Fruit fly (Drosophila melanogaster): ENCODE measurements around the gene CG32846.

CG32846 gene

DNA sequence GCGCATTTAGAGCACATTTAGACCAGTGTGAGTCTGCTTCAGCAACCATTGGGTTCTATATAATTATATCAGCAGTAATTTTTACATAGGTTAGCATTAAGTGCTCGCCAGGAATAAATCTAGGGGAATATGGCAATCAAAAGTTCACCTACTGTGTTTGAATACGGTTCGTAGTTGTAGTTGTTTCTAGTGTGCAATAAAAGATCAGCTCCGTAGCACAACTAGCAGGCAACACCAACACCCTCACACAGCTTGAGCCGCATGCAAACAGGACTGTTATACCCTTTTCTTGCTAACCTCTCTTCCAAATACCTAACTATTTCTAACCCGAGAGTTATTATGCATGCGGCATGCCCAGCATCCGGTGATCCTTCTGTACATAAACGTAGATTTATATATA is at the start of gene CG32846:
Gene CG32846, minus strand, starts transcription at position 101 of the 400 bp plus-strand sequence.
- TF ChIP-seq CG11617 (GFP tag; optimal IDR thresholded peaks at IDR 0.05) (no peak), bab1 (GFP tag; optimal IDR thresholded peaks at IDR 0.05) (no peak), CG7045 (GFP tag; optimal IDR thresholded peaks at IDR 0.05) (no peak), Clk (GFP tag; optimal IDR thresholded peaks at IDR 0.05) (no peak), tj (GFP tag; optimal IDR thresholded peaks at IDR 0.05) (no peak), CG12768 (GFP tag; optimal IDR thresholded peaks at IDR 0.05) (no peak), Hr96 (GFP tag; optimal IDR thresholded peaks at IDR 0.05) (no peak), kay (GFP tag; ENCODE audit: borderline replicate concordance) (no peak), ovo (GFP tag; optimal IDR thresholded peaks at IDR 0.05) (no peak)

DNA sequence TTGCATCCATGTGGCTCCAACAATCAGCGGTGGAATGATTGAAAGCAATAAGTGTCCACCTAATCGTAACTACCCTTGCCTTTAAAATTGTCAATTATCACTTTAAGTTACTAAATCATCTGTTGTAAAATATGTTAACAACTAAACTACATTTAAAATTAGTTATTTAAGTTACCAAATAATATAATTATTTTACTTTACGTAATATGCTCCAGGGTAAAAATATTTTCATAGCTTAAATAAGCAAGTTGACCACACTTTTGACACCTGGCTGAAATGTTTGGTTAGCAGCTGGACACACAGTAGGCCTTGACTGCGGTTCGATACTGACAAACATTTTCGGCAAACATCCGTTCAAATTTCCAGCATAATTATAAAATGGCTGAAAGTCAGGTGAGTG is 43.5 kb upstream of the CG32846 start, which contains the start of gene CG2113:
Gene CG2113, plus strand, starts transcription at position 301 of the 400 bp plus-strand sequence.
- no peak for TF ChIP-seq CG1620 (GFP tag; optimal IDR thresholded peaks at IDR 0.05)
- TF ChIP-seq CG14711 (tag; optimal IDR thresholded peaks at IDR 0.05), result no peak

DNA sequence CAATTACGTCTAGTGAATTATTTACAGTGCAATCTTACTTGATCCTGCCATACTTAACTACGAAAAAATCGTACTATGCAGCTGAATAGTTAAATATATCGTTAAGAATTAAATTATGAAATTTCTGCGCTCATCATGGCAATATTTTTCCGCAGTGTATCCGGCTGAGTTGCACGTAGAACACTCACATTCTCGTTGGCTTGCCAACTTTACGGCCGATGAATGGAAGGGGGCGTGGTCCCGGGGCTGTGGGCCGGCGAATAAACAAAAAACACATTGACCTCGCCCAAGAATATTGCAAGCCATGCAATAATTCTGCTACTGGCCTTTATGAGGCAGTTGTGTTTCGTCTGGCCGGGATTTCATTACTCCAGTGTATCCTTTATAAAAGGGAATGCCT is 36.3 kb upstream of the CG32846 start:
- TF ChIP-seq CG1620 (GFP tag; optimal IDR thresholded peaks at IDR 0.05) (no peak), CG14711 (tag; optimal IDR thresholded peaks at IDR 0.05) (no peak), CG33017 (tag; optimal IDR thresholded peaks at IDR 0.05) (no peak), bab1 (GFP tag; optimal IDR thresholded peaks at IDR 0.05) (no peak), cnc (optimal IDR thresholded peaks at IDR 0.05) (no peak), toe (GFP tag; optimal IDR thresholded peaks at IDR 0.05) (no peak), Clk (GFP tag; optimal IDR thresholded peaks at IDR 0.05) (no peak), tj (GFP tag; optimal IDR thresholded peaks at IDR 0.05) (no peak), ovo (GFP tag; optimal IDR thresholded peaks at IDR 0.05) (no peak), pad (GFP tag; optimal IDR thresholded peaks at IDR 0.05) (no peak), Mnt (GFP tag; optimal IDR thresholded peaks at IDR 0.05) (no peak), cic (GFP tag; optimal IDR thresholded peaks at IDR 0.05) (no peak), Hr96 (GFP tag; optimal IDR thresholded peaks at IDR 0.05) (no peak), CG11617 (GFP tag; optimal IDR thresholded peaks at IDR 0.05) (no peak), CG7045 (GFP tag; optimal IDR thresholded peaks at IDR 0.05) (no peak)

DNA sequence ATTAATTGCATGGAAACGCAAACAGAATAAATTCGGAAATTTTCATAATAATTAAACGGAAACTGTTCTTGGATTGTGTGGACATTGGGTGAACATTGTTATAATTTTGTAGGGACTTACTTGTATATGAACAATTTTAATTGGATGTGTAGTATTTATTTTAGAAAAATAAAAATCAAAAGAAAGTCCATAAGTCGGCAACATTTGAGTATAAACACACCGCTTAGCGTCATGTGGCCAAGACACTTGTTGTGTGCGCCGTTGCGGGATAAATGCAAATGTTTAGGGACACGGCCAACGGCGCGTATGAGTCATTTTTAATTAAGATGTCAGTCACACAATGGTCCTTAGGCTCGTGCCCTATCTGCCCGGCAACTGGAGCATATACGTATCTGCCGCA is 34.9 kb upstream of the CG32846 start:
- TF ChIP-seq ovo (GFP tag; optimal IDR thresholded peaks at IDR 0.05) (no peak), Crg-1 (GFP tag; optimal IDR thresholded peaks at IDR 0.05) (no peak), kay (GFP tag; ENCODE audit: borderline replicate concordance) (no peak), tj (GFP tag; optimal IDR thresholded peaks at IDR 0.05) (no peak), CG14711 (tag; optimal IDR thresholded peaks at IDR 0.05) (no peak), cic (GFP tag; optimal IDR thresholded peaks at IDR 0.05) (no peak), CG7101 (tag; optimal IDR thresholded peaks at IDR 0.05) (no peak), pad (GFP tag; optimal IDR thresholded peaks at IDR 0.05) (no peak), Clk (GFP tag; optimal IDR thresholded peaks at IDR 0.05) (no peak), CG1620 (GFP tag; optimal IDR thresholded peaks at IDR 0.05) (no peak), Mnt (GFP tag; optimal IDR thresholded peaks at IDR 0.05) (no peak), CG11617 (GFP tag; optimal IDR thresholded peaks at IDR 0.05) (no peak)

DNA sequence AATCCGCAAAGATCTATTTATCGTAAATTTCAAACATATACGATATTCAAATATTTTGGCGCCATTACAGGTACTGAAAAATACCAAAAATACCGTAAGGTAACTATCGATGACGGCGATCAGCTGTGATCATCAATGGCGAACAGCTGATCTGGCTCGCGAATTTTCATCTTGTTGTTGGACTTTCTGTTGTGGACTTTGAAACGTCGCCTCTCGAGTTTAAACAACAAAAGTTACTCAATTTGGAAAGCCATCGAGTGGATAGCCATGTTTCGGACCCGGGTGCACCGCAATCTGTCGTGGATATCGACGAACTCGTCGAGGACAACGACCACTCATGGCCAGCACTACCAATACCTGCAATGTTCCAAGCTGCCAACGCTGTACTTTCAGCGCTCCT is 29.4 kb upstream of the CG32846 start, which contains the start of gene CPT2:
Gene CPT2, plus strand, starts transcription at position 167 of the 400 bp plus-strand sequence.
- TF ChIP-seq bab1 (GFP tag; optimal IDR thresholded peaks at IDR 0.05) (peak; percentile 59), tj (GFP tag; optimal IDR thresholded peaks at IDR 0.05) (no peak), Crg-1 (GFP tag; optimal IDR thresholded peaks at IDR 0.05) (no peak), CG14711 (tag; optimal IDR thresholded peaks at IDR 0.05) (no peak), kay (GFP tag; ENCODE audit: borderline replicate concordance) (peak; percentile 68), toe (GFP tag; optimal IDR thresholded peaks at IDR 0.05) (peak; percentile 23), CG12768 (GFP tag; optimal IDR thresholded peaks at IDR 0.05) (peak; percentile 84), cic (GFP tag; optimal IDR thresholded peaks at IDR 0.05) (no peak)

DNA sequence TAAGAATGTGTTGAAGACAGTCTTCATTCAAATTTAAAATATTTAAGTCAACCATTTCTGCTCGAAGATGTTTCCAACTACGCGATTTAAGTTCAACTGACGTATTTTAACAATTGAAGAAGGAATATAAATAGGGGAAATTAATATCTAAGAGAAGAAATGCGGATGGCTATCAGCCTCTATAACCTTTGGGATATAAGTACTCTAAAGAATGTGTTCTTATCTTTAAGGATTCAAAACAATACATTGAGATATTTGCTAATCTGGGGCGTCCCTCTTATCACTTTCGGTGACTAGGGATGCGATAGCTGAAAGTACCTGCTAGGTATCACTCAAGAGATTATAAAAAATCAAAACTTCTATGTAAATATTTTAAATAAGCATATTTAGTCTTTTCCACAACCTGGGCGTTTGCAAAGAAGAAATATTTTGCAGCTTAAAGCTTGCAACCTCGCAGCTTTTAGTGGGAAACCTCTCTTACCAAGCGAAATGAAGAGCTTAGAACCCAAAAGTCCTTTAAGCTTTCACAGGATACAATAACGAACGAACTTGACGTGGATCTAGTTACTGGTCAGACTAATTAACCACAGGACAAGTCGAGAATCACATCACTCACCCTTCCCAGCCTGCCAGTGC is 9.6 kb upstream of the CG32846 start, which contains the start of the genes CG34025 and Or63a:
Gene CG34025, minus strand, starts transcription at position 101 of the 636 bp plus-strand sequence.
Gene Or63a, plus strand, starts transcription at position 586 of the 636 bp plus-strand sequence.
- no peak for TF ChIP-seq CG33017 (tag; optimal IDR thresholded peaks at IDR 0.05)
- no peak for TF ChIP-seq CG5204 (GFP tag; optimal IDR thresholded peaks at IDR 0.05)
- TF ChIP-seq CG7101 (tag; optimal IDR thresholded peaks at IDR 0.05), result no peak
- no peak for TF ChIP-seq Crg-1 (GFP tag; optimal IDR thresholded peaks at IDR 0.05)
- no peak for TF ChIP-seq ovo (GFP tag; optimal IDR thresholded peaks at IDR 0.05)

DNA sequence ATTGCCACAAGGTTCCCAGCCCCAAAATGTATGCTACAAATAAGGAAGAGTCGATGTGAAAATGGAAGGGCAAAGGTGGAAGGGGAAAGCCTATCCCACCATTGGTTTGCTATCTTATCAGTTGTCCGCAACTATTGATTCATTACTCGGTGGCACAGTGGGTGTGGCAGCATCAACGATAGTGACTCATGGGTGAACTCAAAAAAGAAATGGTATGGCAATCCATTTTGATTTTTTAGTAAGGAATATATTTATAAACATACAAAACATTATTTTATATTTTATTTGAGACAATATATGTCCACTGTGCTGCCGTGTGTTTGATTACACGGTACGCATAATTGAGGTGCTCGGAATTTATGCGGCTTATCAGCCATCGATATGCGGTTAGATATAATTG is 28.3 kb downstream of the CG32846 start:
- TF ChIP-seq kay (GFP tag; ENCODE audit: borderline replicate concordance), result peak; percentile 75
- TF ChIP-seq CG1620 (GFP tag; optimal IDR thresholded peaks at IDR 0.05), result no peak
- no peak for TF ChIP-seq CG11617 (GFP tag; optimal IDR thresholded peaks at IDR 0.05)

DNA sequence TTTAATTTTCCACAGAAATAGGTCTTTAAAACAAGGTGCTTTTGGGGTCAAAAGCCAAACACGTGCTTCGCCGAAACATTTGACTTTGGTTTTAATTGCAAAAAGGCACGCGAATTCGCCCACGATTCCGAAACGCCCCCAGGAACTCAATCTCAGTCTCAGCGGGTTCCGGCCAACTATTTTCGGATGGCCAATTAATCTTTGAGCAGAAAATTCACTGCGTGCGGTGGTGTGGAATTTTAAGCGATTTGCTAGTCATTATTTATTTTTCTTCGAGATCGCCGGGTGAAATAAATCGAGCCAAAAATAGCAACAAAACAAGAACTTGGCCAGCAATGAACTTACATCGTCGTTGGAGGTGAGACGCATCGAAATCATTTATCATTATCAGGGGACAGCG is 32.8 kb downstream of the CG32846 start:
- TF ChIP-seq Crg-1 (GFP tag; optimal IDR thresholded peaks at IDR 0.05), result no peak
- TF ChIP-seq kay (GFP tag; ENCODE audit: borderline replicate concordance), result no peak
- TF ChIP-seq CG14711 (tag; optimal IDR thresholded peaks at IDR 0.05), result no peak
- no peak for TF ChIP-seq CG33017 (tag; optimal IDR thresholded peaks at IDR 0.05)
- TF ChIP-seq CG11617 (GFP tag; optimal IDR thresholded peaks at IDR 0.05), result no peak
- TF ChIP-seq pad (GFP tag; optimal IDR thresholded peaks at IDR 0.05), result no peak
- no peak for TF ChIP-seq tj (GFP tag; optimal IDR thresholded peaks at IDR 0.05)
